Worm (Caenorhabditis elegans) whole organism, young adult: ENCODE results near the gene K01A12.4.

Source experiments
- B0019.2 ChIP-seq: fragments of 200-800 bp; sonication (Bioruptor generic); conservative IDR thresholded peaks from 2 replicates; pipeline ENCODE4 v1.3.6; 2022; ENCODE audit warnings: missing genetic modification reagents, missing genetic modification characterization, missing compliant biosample characterization
- B0261.1 ChIP-seq: sonication (generic microtip); optimal IDR thresholded peaks from 2 replicates; lab custom pipeline; 2016; ENCODE audit warnings: mild to moderate bottlenecking, missing genetic modification characterization, moderate library complexity, missing compliant biosample characterization
- C06A6.2 ChIP-seq: fragments of 200-800 bp; sonication (Bioruptor generic); conservative IDR thresholded peaks from 2 replicates; pipeline ENCODE4 v1.3.6; 2022; ENCODE audit warnings: missing genetic modification characterization, missing compliant biosample characterization
- D2030.7 ChIP-seq: fragments of 200-800 bp; sonication (Bioruptor generic); IDR thresholded peaks from 2 replicates; pipeline ENCODE4 v1.3.6; 2022; ENCODE audit warnings: missing genetic modification reagents, missing genetic modification characterization, missing compliant biosample characterization
- K11D2.4 ChIP-seq: fragments of 200-800 bp; sonication (Bioruptor generic); IDR thresholded peaks from 2 replicates; pipeline ENCODE4 v1.3.6; 2022; ENCODE audit warnings: missing genetic modification reagents, missing genetic modification characterization, missing compliant biosample characterization
- T07F8.4 ChIP-seq: sonication (generic microtip); optimal IDR thresholded peaks from 2 replicates; lab custom pipeline; 2016; ENCODE audit warnings: mild to moderate bottlenecking, missing genetic modification characterization, moderate library complexity, missing compliant biosample characterization
- Y53G8AR.9 ChIP-seq: fragments of 200-800 bp; sonication (Bioruptor generic); conservative IDR thresholded peaks from 2 replicates; pipeline ENCODE4 v1.3.6; 2022; ENCODE audit warnings: missing genetic modification reagents, missing genetic modification characterization, missing compliant biosample characterization
- Y67H2A.10 ChIP-seq: fragments of 200-800 bp; sonication (Bioruptor generic); conservative IDR thresholded peaks from 2 replicates; pipeline ENCODE4 v1.3.6; 2022; ENCODE audit warnings: missing genetic modification reagents, missing genetic modification characterization, missing compliant biosample characterization
- Y79H2A.3 ChIP-seq: fragments of 200-800 bp; sonication (Bioruptor generic); conservative IDR thresholded peaks from 2 replicates; pipeline ENCODE4 v1.3.6; 2022; ENCODE audit warnings: missing genetic modification reagents, missing genetic modification characterization, missing compliant biosample characterization
- ZK185.1 ChIP-seq: sonication (generic microtip); optimal IDR thresholded peaks from 2 replicates; lab custom pipeline; 2016; ENCODE audit warnings: mild to moderate bottlenecking, missing genetic modification characterization, missing compliant biosample characterization; ENCODE audit not compliant: poor library complexity, severe bottlenecking
- atf-7 ChIP-seq: sonication (generic microtip); optimal IDR thresholded peaks from 2 replicates; lab custom pipeline; 2017; ENCODE audit warnings: mild to moderate bottlenecking, missing genetic modification characterization, missing compliant biosample characterization
- ccch-3 ChIP-seq: fragments of 200-800 bp; sonication (Bioruptor generic); optimal IDR thresholded peaks from 2 replicates; lab custom pipeline; 2018; ENCODE audit warnings: mild to moderate bottlenecking, missing genetic modification characterization, missing compliant biosample characterization
- cebp-2 ChIP-seq: fragments of 200-800 bp; sonication (Bioruptor generic); IDR thresholded peaks from 2 replicates; pipeline ENCODE4 v1.3.6; 2022; ENCODE audit warnings: missing genetic modification characterization, missing compliant biosample characterization
- ceh-58 ChIP-seq: fragments of 200-800 bp; sonication (Bioruptor generic); IDR thresholded peaks from 2 replicates; pipeline ENCODE4 v1.3.6; 2022; ENCODE audit warnings: missing genetic modification characterization, missing compliant biosample characterization
- ceh-79 ChIP-seq: sonication (generic microtip); optimal IDR thresholded peaks from 2 replicates; lab custom pipeline; 2017; ENCODE audit warnings: mild to moderate bottlenecking, missing genetic modification characterization, missing compliant biosample characterization
- dox-1 ChIP-seq: fragments of 200-800 bp; sonication (Bioruptor generic); IDR thresholded peaks from 2 replicates; pipeline ENCODE4 v1.3.6; 2022; ENCODE audit warnings: missing genetic modification reagents, missing genetic modification characterization, missing compliant biosample characterization
- dpl-1 ChIP-seq: fragments of 150-350 bp; optimal IDR thresholded peaks from 2 replicates; lab custom pipeline; 2014; ENCODE audit warnings: missing biosample characterization, missing genetic modification reagents, missing genetic modification characterization
- egrh-3 ChIP-seq: fragments of 200-800 bp; sonication (Bioruptor generic); IDR thresholded peaks from 2 replicates; pipeline ENCODE4 v1.3.6; 2022; ENCODE audit warnings: missing genetic modification reagents, missing genetic modification characterization, missing compliant biosample characterization
- ekl-4 ChIP-seq: fragments of 200-800 bp; sonication (Bioruptor generic); IDR thresholded peaks from 2 replicates; pipeline ENCODE4 v1.3.6; 2022; ENCODE audit warnings: missing genetic modification reagents, missing genetic modification characterization, missing compliant biosample characterization
- gei-17 ChIP-seq: fragments of 200-800 bp; sonication (Bioruptor generic); optimal IDR thresholded peaks from 2 replicates; lab custom pipeline; 2018; ENCODE audit warnings: mild to moderate bottlenecking, missing genetic modification characterization, missing compliant biosample characterization
- hmg-1.2 ChIP-seq: fragments of 200-800 bp; sonication (Bioruptor generic); IDR thresholded peaks from 2 replicates; pipeline ENCODE4 v1.3.6; 2022; ENCODE audit warnings: missing genetic modification reagents, missing genetic modification characterization, missing compliant biosample characterization
- hsf-1 ChIP-seq: fragments of 200-800 bp; sonication (Bioruptor generic); IDR thresholded peaks from 2 replicates; pipeline ENCODE4 v1.3.6; 2022; ENCODE audit warnings: missing genetic modification reagents, missing genetic modification characterization, missing compliant biosample characterization
- lag-1 ChIP-seq: fragments of 200-800 bp; sonication (Bioruptor generic); IDR thresholded peaks from 2 replicates; pipeline ENCODE4 v1.3.6; 2022; ENCODE audit warnings: missing genetic modification reagents, missing genetic modification characterization, missing compliant biosample characterization
- lin-26 ChIP-seq: fragments of 200-800 bp; sonication (Bioruptor generic); IDR thresholded peaks from 2 replicates; pipeline ENCODE4 v1.3.6; 2022; ENCODE audit warnings: missing genetic modification reagents, missing genetic modification characterization, missing compliant biosample characterization
- lin-40 ChIP-seq: sonication (generic microtip); optimal IDR thresholded peaks from 2 replicates; lab custom pipeline; 2016; ENCODE audit warnings: missing genetic modification characterization, mild to moderate bottlenecking, missing compliant biosample characterization, missing genotype, missing genetic modification reagents
- madf-6 ChIP-seq: fragments of 200-800 bp; sonication (Bioruptor generic); IDR thresholded peaks from 2 replicates; pipeline ENCODE4 v1.3.6; 2022; ENCODE audit warnings: missing genetic modification reagents, missing genetic modification characterization, missing compliant biosample characterization
- mcd-1 ChIP-seq: fragments of 200-800 bp; sonication (Bioruptor generic); IDR thresholded peaks from 2 replicates; pipeline ENCODE4 v1.3.6; 2022; ENCODE audit warnings: missing genetic modification reagents, missing genetic modification characterization, missing compliant biosample characterization
- mel-28 ChIP-seq: sonication (generic microtip); optimal IDR thresholded peaks from 2 replicates; lab custom pipeline; 2016; ENCODE audit warnings: borderline replicate concordance, mild to moderate bottlenecking, missing genetic modification characterization, missing compliant biosample characterization
- nfyb-1 ChIP-seq: fragments of 200-800 bp; sonication (Bioruptor generic); IDR thresholded peaks from 2 replicates; pipeline ENCODE4 v1.3.6; 2022; ENCODE audit warnings: missing genetic modification reagents, missing genetic modification characterization, missing compliant biosample characterization
- nhr-179 ChIP-seq: sonication (generic microtip); optimal IDR thresholded peaks from 2 replicates; lab custom pipeline; 2016; ENCODE audit warnings: mild to moderate bottlenecking, missing genetic modification characterization, missing compliant biosample characterization
- nhr-27 ChIP-seq: fragments of 200-800 bp; sonication (Bioruptor generic); optimal IDR thresholded peaks from 2 replicates; lab custom pipeline; 2018; ENCODE audit warnings: mild to moderate bottlenecking, missing genetic modification characterization, moderate library complexity, missing compliant biosample characterization
- pha-4 ChIP-seq: fragments of 150-350 bp; sonication (generic microtip); optimal IDR thresholded peaks from 2 replicates; lab custom pipeline; 2014; ENCODE audit warnings: missing biosample characterization, missing genetic modification reagents, missing genetic modification characterization
- rcor-1 ChIP-seq: fragments of 200-800 bp; sonication (Bioruptor generic); IDR thresholded peaks from 2 replicates; pipeline ENCODE4 v1.3.6; 2022; ENCODE audit warnings: missing genetic modification reagents, missing genetic modification characterization, missing compliant biosample characterization
- repo-1 ChIP-seq: sonication (generic microtip); optimal IDR thresholded peaks from 2 replicates; lab custom pipeline; 2017; ENCODE audit warnings: mild to moderate bottlenecking, missing genetic modification characterization, missing compliant biosample characterization
- rpc-1 ChIP-seq, 2 experiments: fragments of 150-350 bp in 1 of 2; sonication (generic microtip) in 1 of 2; optimal IDR thresholded peaks; 2 replicates each; lab custom pipeline; 2014 to 2018; ENCODE audit warnings: missing biosample characterization in 1 of 2, missing genetic modification characterization in 1 of 2, missing genetic modification reagents in 1 of 2, missing genotype in 1 of 2
- sdz-38 ChIP-seq: sonication (generic microtip); optimal IDR thresholded peaks from 2 replicates; lab custom pipeline; 2016; ENCODE audit warnings: missing genotype, missing genetic modification characterization, missing compliant biosample characterization
- snpc-4 ChIP-seq, 5 experiments: fragments of 150-350 bp in 1 of 5; sonication (generic microtip) in 4 of 5; optimal IDR thresholded peaks; 2 replicates each; lab custom pipeline; 2014 to 2018; ENCODE audit warnings: missing genetic modification characterization in 5 of 5, missing biosample characterization in 3 of 5, antibody characterized with exemption in 2 of 5, mild to moderate bottlenecking in 2 of 5, missing compliant biosample characterization in 2 of 5, missing genotype in 2 of 5, moderate library complexity in 2 of 5, missing genetic modification reagents in 1 of 5
- somi-1 ChIP-seq: fragments of 200-800 bp; sonication (Bioruptor generic); optimal IDR thresholded peaks from 2 replicates; lab custom pipeline; 2018; ENCODE audit warnings: mild to moderate bottlenecking, missing genetic modification characterization, missing compliant biosample characterization
- sptf-2 ChIP-seq: fragments of 200-800 bp; sonication (Bioruptor generic); optimal IDR thresholded peaks from 2 replicates; lab custom pipeline; 2018; ENCODE audit warnings: mild to moderate bottlenecking, missing genetic modification characterization, missing compliant biosample characterization
- tbp1 ChIP-seq: fragments of 200-800 bp; sonication (Bioruptor generic); optimal IDR thresholded peaks from 2 replicates; lab custom pipeline; 2018; ENCODE audit warnings: mild to moderate bottlenecking, missing genetic modification characterization, missing compliant biosample characterization
- unc-130 ChIP-seq: sonication (generic microtip); optimal IDR thresholded peaks from 2 replicates; lab custom pipeline; 2016; ENCODE audit warnings: missing genetic modification reagents, missing genetic modification characterization, missing compliant biosample characterization
- unc-62 ChIP-seq: fragments of 150-350 bp; optimal IDR thresholded peaks from 2 replicates; lab custom pipeline; 2014; ENCODE audit warnings: missing biosample characterization, missing genetic modification reagents, missing genetic modification characterization
- zfh-2 ChIP-seq: fragments of 200-800 bp; sonication (Bioruptor generic); conservative IDR thresholded peaks from 2 replicates; pipeline ENCODE4 v1.3.6; 2022; ENCODE audit warnings: missing genetic modification reagents, missing genetic modification characterization, missing compliant biosample characterization
- zim-3 ChIP-seq: sonication (generic microtip); optimal IDR thresholded peaks from 2 replicates; lab custom pipeline; 2017; ENCODE audit warnings: mild to moderate bottlenecking, missing genetic modification characterization, moderate library complexity, missing compliant biosample characterization
- ztf-18 ChIP-seq: sonication (generic microtip); optimal IDR thresholded peaks from 2 replicates; lab custom pipeline; 2016; ENCODE audit warnings: missing genotype, mild to moderate bottlenecking, missing genetic modification characterization, missing compliant biosample characterization

Gene K01A12.4

ce11 chrX:8613053-8613452 is 2.3 kb downstream of the K01A12.4 start, which contains the start of gene K01A12.2:
Gene K01A12.2 (plus strand): TSS chrX:8613353.
- TF ChIP-seq ccch-3 (GFP tag; lab: Kevin White, UChicago), result no peak
- TF ChIP-seq mel-28 (tag; lab: Kevin White, UChicago), result no peak
- no peak for TF ChIP-seq atf-7 (tag; lab: Kevin White, UChicago)
- no peak for TF ChIP-seq Y79H2A.3 (GFP tag; lab: Robert Waterston, UW)
- TF ChIP-seq Y67H2A.10 (GFP tag; lab: Robert Waterston, UW), result no peak
- TF ChIP-seq zfh-2 (GFP tag; lab: Robert Waterston, UW), result no peak
- no peak for TF ChIP-seq snpc-4 (GFP tag; optimal IDR thresholded peaks at IDR 0.05; lab: Kevin White, UChicago)
- no peak for TF ChIP-seq snpc-4 (tag; optimal IDR thresholded peaks at IDR 0.05; lab: Kevin White, UChicago)

ce11 chrX:8623840-8624591 is 13.3 kb downstream of the K01A12.4 start:
- no peak for TF ChIP-seq unc-62
- no peak for TF ChIP-seq T07F8.4 (tag; lab: Kevin White, UChicago)
- no peak for TF ChIP-seq C06A6.2 (GFP tag; lab: Robert Waterston, UW)
- no peak for TF ChIP-seq hsf-1
- peak; percentile 84 for TF ChIP-seq tbp1 (GFP tag; lab: Kevin White, UChicago)
- TF ChIP-seq K11D2.4 (GFP tag; lab: Robert Waterston, UW), result peak; percentile 51; the same call in 1 of the 2 replicates
- TF ChIP-seq ZK185.1 (tag; lab: Kevin White, UChicago), result peak; percentile 41
- peak; percentile 73 for TF ChIP-seq mcd-1 (GFP tag; lab: Robert Waterston, UW)
- TF ChIP-seq sptf-2 (GFP tag; lab: Kevin White, UChicago), result peak; percentile 56
- TF ChIP-seq ceh-79 (tag; lab: Kevin White, UChicago), result no peak
- TF ChIP-seq somi-1, result peak; percentile 62
- no peak for TF ChIP-seq B0019.2 (GFP tag; lab: Robert Waterston, UW)
- TF ChIP-seq unc-130 (GFP tag; lab: Kevin White, UChicago), result no peak
- TF ChIP-seq gei-17, result peak; percentile 23
- peak; percentile 65 for TF ChIP-seq lin-40
- TF ChIP-seq lag-1 (GFP tag; lab: Robert Waterston, UW), result no peak
- peak; percentile 74 for TF ChIP-seq rpc-1 (optimal IDR thresholded peaks at IDR 0.05; lab: Kevin White, UChicago)
- peak; percentile 91 for TF ChIP-seq rpc-1 (tag; optimal IDR thresholded peaks at IDR 0.05; lab: Kevin White, UChicago)
- no peak for TF ChIP-seq egrh-3 (GFP tag; lab: Robert Waterston, UW)
- TF ChIP-seq ceh-58 (GFP tag; lab: Robert Waterston, UW), result 0 out of 2 replicates have a peak, but pooled peaks have one; percentile 54
- peak; percentile 49 for TF ChIP-seq zfh-2 (GFP tag; lab: Robert Waterston, UW)
- peak; percentile 53; the same call in 1 of the 2 replicates for TF ChIP-seq dox-1 (GFP tag; lab: Robert Waterston, UW)
- peak; percentile 58; the same call in 1 of the 2 replicates for TF ChIP-seq rcor-1 (GFP tag; lab: Robert Waterston, UW)
- TF ChIP-seq nfyb-1, result peak; percentile 79
- TF ChIP-seq dpl-1, result no peak
- no peak for TF ChIP-seq pha-4 (tag; lab: Kevin White, UChicago)
- peak; percentile 88 for TF ChIP-seq lin-26 (GFP tag; lab: Robert Waterston, UW)
- TF ChIP-seq Y53G8AR.9 (GFP tag; lab: Robert Waterston, UW), result peak; percentile 68; the same call in 1 of the 2 replicates
- peak; percentile 23 for TF ChIP-seq repo-1 (tag; lab: Kevin White, UChicago)
- peak; percentile 35 for TF ChIP-seq ztf-18
- no peak for TF ChIP-seq nhr-179 (tag; lab: Kevin White, UChicago)
- peak; percentile 80 for TF ChIP-seq D2030.7 (GFP tag; lab: Robert Waterston, UW)
- TF ChIP-seq cebp-2 (GFP tag; lab: Robert Waterston, UW), result no peak
- no peak for TF ChIP-seq zim-3 (tag; lab: Kevin White, UChicago)
- TF ChIP-seq nhr-27 (tag; lab: Kevin White, UChicago), result no peak
- no peak for TF ChIP-seq sdz-38 (tag; lab: Kevin White, UChicago)
- TF ChIP-seq madf-6 (GFP tag; lab: Robert Waterston, UW), result no peak
- TF ChIP-seq ekl-4 (GFP tag; lab: Robert Waterston, UW), result 0 out of 2 replicates have a peak, but pooled peaks have one; percentile 64
- peak; percentile 84 for TF ChIP-seq B0261.1 (tag; lab: Kevin White, UChicago)
- peak; percentile 69 for TF ChIP-seq hmg-1.2 (GFP tag; lab: Robert Waterston, UW)
